Worm (Caenorhabditis elegans): ENCODE data around the gene grl-26.

DNA sequence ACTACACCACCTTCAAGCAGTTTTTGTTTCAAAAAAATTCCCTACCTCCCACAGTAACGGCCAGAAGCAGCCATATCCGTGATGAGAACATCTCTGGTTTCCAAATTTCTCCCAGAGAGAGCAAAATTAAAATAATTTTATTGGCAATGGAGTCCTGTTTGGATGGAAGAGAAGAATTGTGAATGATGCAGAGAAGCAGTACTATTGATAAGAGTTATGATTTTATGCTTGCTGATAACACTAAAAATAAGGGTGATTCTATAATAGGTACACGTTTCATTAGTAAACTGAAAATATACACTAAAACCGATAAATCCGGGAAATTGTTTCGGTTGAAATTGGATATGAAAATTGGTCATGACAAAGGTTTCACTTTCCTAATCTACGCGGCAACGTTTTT is 2.2 kb downstream of the grl-26 start, which contains the start of gene dsc-4:
- TF ChIP-seq snpc-4 (tag; optimal IDR thresholded peaks at IDR 0.05), result no peak
- TF ChIP-seq nhr-48 (tag; optimal IDR thresholded peaks at IDR 0.05), result no peak
- TF ChIP-seq ZK546.5 (tag; optimal IDR thresholded peaks at IDR 0.05), result no peak
- TF ChIP-seq unc-62 (GFP tag; optimal IDR thresholded peaks at IDR 0.05 in 1 of 2), result no peak
- TF ChIP-seq unc-62 (tag; optimal IDR thresholded peaks at IDR 0.05), result no peak
- TF ChIP-seq pqm-1 (tag; optimal IDR thresholded peaks at IDR 0.05), result peak; percentile 79
- TF ChIP-seq lin-13 (GFP tag; optimal IDR thresholded peaks at IDR 0.05), result no peak
- no peak for TF ChIP-seq nhr-11 (tag; optimal IDR thresholded peaks at IDR 0.05)
- no peak for TF ChIP-seq nhr-77 (tag; optimal IDR thresholded peaks at IDR 0.05)
